Worm (Caenorhabditis elegans) whole organism, midembryonic: ENCODE results near the gene irld-33.

ENCODE experiments used
- T22C8.4 ChIP-seq: fragments of 200-800 bp; sonication (Bioruptor generic); IDR thresholded peaks from 2 replicates; pipeline ENCODE4 v1.3.6; 2022; ENCODE audit warnings: missing genetic modification characterization, missing compliant biosample characterization
- cog-1 ChIP-seq: sonication (generic microtip); optimal IDR thresholded peaks from 2 replicates; lab custom pipeline; 2016; ENCODE audit warnings: missing genetic modification characterization, missing compliant biosample characterization
- flt-1 ChIP-seq: fragments of 200-800 bp; sonication (Bioruptor generic); IDR thresholded peaks from 2 replicates; pipeline ENCODE4 v1.3.6; 2022; ENCODE audit warnings: missing genetic modification characterization, missing compliant biosample characterization
- klf-2 ChIP-seq: fragments of 200-800 bp; sonication (Bioruptor generic); conservative IDR thresholded peaks from 2 replicates; pipeline ENCODE4 v1.3.6; 2022; ENCODE audit warnings: missing genetic modification reagents, missing genetic modification characterization, missing compliant biosample characterization
- med-1 ChIP-seq: sonication (generic microtip); optimal IDR thresholded peaks from 2 replicates; lab custom pipeline; 2017; ENCODE audit warnings: missing genetic modification characterization, mild to moderate bottlenecking, missing compliant biosample characterization, antibody characterized with exemption, missing genetic modification reagents; ENCODE audit not compliant: insufficient read depth
- ref-1 ChIP-seq: fragments of 200-800 bp; sonication (Bioruptor generic); conservative IDR thresholded peaks from 2 replicates; pipeline ENCODE4 v1.3.6; 2022; ENCODE audit warnings: missing genetic modification reagents, missing genetic modification characterization, missing compliant biosample characterization
- tab-1 ChIP-seq: fragments of 200-800 bp; sonication (Bioruptor generic); IDR thresholded peaks from 2 replicates; pipeline ENCODE4 v1.3.6; 2022; ENCODE audit warnings: missing genetic modification characterization, missing compliant biosample characterization
- ztf-23 ChIP-seq: fragments of 200-800 bp; sonication (Bioruptor generic); IDR thresholded peaks from 2 replicates; pipeline ENCODE4 v1.3.6; 2022; ENCODE audit warnings: missing genetic modification reagents, missing genetic modification characterization, missing compliant biosample characterization
- ztf-29 ChIP-seq: fragments of 200-800 bp; sonication (Bioruptor generic); IDR thresholded peaks from 2 replicates; pipeline ENCODE4 v1.3.6; 2022; ENCODE audit warnings: missing genetic modification reagents, missing genetic modification characterization, missing compliant biosample characterization

Gene irld-33

DNA sequence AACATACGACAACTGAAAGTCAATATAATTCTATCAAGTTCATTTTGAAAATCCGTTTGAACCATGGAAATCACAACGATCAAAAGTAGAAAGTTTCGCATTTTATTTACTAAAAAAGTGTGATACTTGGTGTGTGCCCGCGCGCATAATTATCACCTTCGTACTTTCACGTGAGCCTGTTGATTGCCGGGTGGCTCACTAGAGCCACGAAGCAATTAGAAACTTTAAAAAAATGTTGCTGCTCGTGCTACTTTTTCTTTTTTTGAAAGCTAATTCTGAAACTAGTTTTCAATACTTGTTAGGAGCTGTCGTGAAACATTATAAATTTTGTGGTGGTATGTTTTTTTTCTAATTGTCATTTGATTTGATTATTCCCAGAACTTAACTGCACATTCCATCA lies at the start of gene irld-33, which contains the start of gene irld-9:
Gene irld-33, plus strand, starts transcription at position 209 of the 400 bp plus-strand sequence.
Gene irld-9, minus strand, starts transcription at position 101 of the 400 bp plus-strand sequence.
- TF ChIP-seq med-1 (GFP tag; lab: Kevin White, UChicago) (no peak), T22C8.4 (GFP tag; lab: Robert Waterston, UW) (no peak), ref-1 (no peak), klf-2 (GFP tag; lab: Robert Waterston, UW) (no peak), ztf-23 (no peak), cog-1 (tag; lab: Kevin White, UChicago) (no peak), flt-1 (no peak)

DNA sequence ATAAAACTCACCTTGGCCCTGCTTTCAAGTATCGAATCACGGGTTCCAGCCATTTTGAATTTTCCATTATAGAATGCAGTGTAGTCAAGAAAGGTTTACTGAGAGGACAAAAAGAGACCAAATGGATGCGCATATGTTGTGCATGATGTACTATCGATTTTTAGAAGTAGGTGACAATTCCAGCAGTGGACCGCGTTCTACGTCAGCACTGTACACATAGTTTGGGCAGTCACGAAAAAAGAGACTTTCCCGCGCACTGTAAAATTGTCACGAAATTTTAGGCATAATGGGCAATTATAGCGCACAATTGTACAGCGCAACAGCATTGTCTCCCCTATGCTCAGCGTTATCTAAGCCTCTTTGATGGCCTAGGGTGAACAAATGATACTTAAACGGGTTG lies 47.8 kb upstream of the irld-33 start, which contains the start of gene fbxc-22:
Gene fbxc-22, minus strand, starts transcription at position 101 of the 400 bp plus-strand sequence.
- no peak for TF ChIP-seq T22C8.4 (GFP tag; lab: Robert Waterston, UW)
- no peak for TF ChIP-seq ztf-29 (GFP tag; lab: Robert Waterston, UW)
- TF ChIP-seq ref-1, result no peak
- no peak for TF ChIP-seq tab-1 (GFP tag; lab: Robert Waterston, UW)
- no peak for TF ChIP-seq med-1 (GFP tag; lab: Kevin White, UChicago)
- no peak for TF ChIP-seq ztf-23
- TF ChIP-seq klf-2 (GFP tag; lab: Robert Waterston, UW), result no peak
- no peak for TF ChIP-seq flt-1

DNA sequence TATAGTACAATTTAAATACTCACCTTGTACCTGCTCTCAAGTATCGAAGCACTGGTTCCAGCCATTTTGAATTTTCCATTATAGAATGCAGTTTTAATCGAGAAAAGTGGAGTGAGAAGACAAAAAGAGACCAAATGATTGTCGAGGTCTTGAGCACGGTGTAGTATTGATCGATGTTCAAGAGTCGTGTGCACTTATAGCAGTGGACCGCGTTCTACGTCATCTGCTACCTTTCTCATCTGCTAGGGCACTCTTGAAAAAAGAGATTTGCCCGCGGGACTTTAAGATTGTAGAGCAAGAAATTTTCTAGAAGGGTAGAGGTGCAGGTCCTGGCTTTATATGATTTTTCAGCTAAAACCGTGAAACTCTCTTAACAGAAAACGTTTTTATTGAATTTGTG lies 46.0 kb upstream of the irld-33 start, which contains the start of gene fbxc-21:
Gene fbxc-21, minus strand, starts transcription at position 101 of the 400 bp plus-strand sequence.
- TF ChIP-seq klf-2 (GFP tag; lab: Robert Waterston, UW) (no peak), ref-1 (no peak), ztf-23 (no peak), ztf-29 (GFP tag; lab: Robert Waterston, UW) (no peak), tab-1 (GFP tag; lab: Robert Waterston, UW) (no peak), T22C8.4 (GFP tag; lab: Robert Waterston, UW) (no peak), flt-1 (no peak)

DNA sequence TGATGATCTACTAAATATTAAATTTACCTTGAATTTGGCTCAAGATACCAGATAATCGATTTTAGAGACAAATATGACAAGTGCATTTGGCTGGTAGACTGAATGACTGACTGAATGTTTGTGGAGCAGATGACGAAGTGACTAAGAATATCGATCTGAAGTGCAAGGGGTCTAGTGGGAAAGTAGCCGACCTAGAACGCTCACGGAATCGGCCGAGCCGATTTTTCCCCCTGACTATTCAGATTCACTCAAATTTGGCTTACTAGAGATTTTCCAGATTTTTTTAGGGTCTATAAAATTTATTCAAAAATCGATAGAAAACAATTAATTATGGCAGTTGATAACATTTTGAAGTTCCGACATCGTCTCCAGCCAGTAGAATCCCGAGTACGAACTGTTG lies 44.3 kb upstream of the irld-33 start, which contains the start of gene fbxc-26:
Gene fbxc-26, minus strand, starts transcription at position 101 of the 400 bp plus-strand sequence.
- TF ChIP-seq T22C8.4 (GFP tag; lab: Robert Waterston, UW), result no peak
- no peak for TF ChIP-seq klf-2 (GFP tag; lab: Robert Waterston, UW)
- TF ChIP-seq tab-1 (GFP tag; lab: Robert Waterston, UW), result no peak
- TF ChIP-seq ztf-23, result no peak
- no peak for TF ChIP-seq med-1 (GFP tag; lab: Kevin White, UChicago)
- no peak for TF ChIP-seq ref-1
- no peak for TF ChIP-seq cog-1 (tag; lab: Kevin White, UChicago)
- no peak for TF ChIP-seq flt-1
- TF ChIP-seq ztf-29 (GFP tag; lab: Robert Waterston, UW), result no peak

DNA sequence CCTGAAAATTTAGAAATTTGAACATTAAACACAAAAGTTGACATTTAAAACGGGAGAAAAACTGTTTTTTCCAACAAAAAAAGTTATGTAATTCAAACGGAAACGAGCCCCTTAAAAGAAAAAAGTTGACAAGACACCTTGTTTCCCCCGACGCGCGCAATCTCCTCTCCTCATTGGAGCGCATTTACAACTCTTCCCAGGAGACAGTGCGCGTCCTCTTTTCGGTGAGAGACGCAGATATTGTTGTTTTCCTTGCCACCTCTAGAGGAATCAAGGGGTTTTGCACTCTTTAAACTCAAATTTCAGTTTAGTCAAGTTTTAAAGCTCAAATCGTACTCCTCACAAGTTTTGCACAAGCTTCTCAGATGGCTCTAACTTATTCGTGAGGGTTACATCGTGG lies 43.0 kb upstream of the irld-33 start, which contains the start of gene F58E1.13:
Gene F58E1.13, minus strand, starts transcription at position 12 of the 400 bp plus-strand sequence.
- TF ChIP-seq tab-1 (GFP tag; lab: Robert Waterston, UW) (no peak), flt-1 (no peak), med-1 (GFP tag; lab: Kevin White, UChicago) (no peak), ztf-29 (GFP tag; lab: Robert Waterston, UW) (no peak), ref-1 (no peak), T22C8.4 (GFP tag; lab: Robert Waterston, UW) (no peak), ztf-23 (no peak), cog-1 (tag; lab: Kevin White, UChicago) (no peak), klf-2 (GFP tag; lab: Robert Waterston, UW) (no peak)

DNA sequence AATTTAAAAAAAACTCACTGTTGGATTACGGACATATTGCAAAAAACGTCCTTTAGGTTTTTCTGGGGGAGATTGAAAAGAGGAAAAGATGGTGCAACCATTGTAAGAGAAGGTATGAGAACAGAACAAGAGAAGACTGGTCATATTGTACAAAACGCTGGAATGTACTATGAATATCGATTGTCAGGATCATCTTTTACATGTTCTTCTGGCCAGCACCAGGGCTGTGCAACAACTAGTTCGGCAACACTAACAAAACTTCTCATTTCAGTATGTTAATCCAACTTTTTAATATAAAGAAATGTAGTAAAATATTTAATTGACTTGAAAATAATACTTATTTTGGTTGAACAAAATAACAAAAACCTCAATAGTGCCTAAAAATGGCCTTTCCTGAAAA lies 35.5 kb upstream of the irld-33 start, which contains the start of gene fbxb-47:
Gene fbxb-47, minus strand, starts transcription at position 101 of the 400 bp plus-strand sequence.
- TF ChIP-seq cog-1 (tag; lab: Kevin White, UChicago), result no peak
- no peak for TF ChIP-seq med-1 (GFP tag; lab: Kevin White, UChicago)
- no peak for TF ChIP-seq T22C8.4 (GFP tag; lab: Robert Waterston, UW)
- TF ChIP-seq ztf-23, result no peak
- TF ChIP-seq flt-1, result no peak
- TF ChIP-seq tab-1 (GFP tag; lab: Robert Waterston, UW), result no peak
- TF ChIP-seq ztf-29 (GFP tag; lab: Robert Waterston, UW), result no peak
- TF ChIP-seq ref-1, result no peak

DNA sequence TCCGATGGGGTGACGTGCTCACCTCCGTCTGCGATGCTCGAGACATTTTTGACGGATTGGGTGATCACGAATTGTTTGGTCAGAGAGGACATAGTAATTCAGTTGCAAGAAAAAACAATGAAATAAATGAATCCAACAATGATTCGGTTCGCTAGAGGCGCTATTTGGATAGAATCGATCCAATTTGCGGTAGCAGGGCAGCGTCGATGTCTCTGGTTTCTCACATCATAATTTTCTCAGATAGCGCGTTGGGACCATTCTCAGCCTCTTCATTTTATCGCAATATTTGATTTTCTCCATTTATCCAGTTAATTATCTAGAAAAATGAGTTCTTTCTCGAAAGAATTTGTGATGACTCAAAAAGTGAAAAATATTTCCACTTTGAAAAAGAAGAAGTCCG lies 32.5 kb upstream of the irld-33 start, which contains the start of gene sdz-18:
Gene sdz-18, minus strand, starts transcription at position 101 of the 400 bp plus-strand sequence.
- no peak for TF ChIP-seq ztf-23
- TF ChIP-seq ztf-29 (GFP tag; lab: Robert Waterston, UW), result no peak
- no peak for TF ChIP-seq klf-2 (GFP tag; lab: Robert Waterston, UW)
- TF ChIP-seq flt-1, result no peak
- no peak for TF ChIP-seq med-1 (GFP tag; lab: Kevin White, UChicago)
- no peak for TF ChIP-seq cog-1 (tag; lab: Kevin White, UChicago)
- TF ChIP-seq tab-1 (GFP tag; lab: Robert Waterston, UW), result no peak
- no peak for TF ChIP-seq ref-1
- no peak for TF ChIP-seq T22C8.4 (GFP tag; lab: Robert Waterston, UW)

DNA sequence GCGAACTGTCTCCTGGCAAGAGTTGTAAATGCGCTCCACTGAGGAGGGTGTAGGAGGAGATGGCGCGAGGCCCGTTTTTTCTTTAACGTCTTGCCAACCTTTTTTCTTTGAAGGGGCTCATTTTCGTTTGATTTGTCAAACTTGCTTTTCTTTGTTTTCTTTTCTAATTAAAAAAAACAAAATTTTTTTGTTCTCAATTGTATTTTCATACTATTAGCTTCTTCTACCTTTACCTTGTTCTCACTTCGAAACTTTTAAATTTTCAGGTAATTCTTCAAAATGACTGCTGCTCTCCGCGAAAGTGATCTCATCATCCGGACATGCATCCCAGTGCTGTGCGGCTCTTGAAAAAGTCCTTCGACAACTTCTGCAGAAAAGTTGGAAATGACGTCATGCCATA lies 28.9 kb upstream of the irld-33 start, which contains the start of gene fbxa-184:
Gene fbxa-184, plus strand, starts transcription at position 301 of the 400 bp plus-strand sequence.
- no peak for TF ChIP-seq med-1 (GFP tag; lab: Kevin White, UChicago)
- TF ChIP-seq ztf-23, result no peak
- TF ChIP-seq flt-1, result no peak
- no peak for TF ChIP-seq ztf-29 (GFP tag; lab: Robert Waterston, UW)
- TF ChIP-seq tab-1 (GFP tag; lab: Robert Waterston, UW), result no peak
- TF ChIP-seq klf-2 (GFP tag; lab: Robert Waterston, UW), result no peak
- no peak for TF ChIP-seq ref-1
- TF ChIP-seq cog-1 (tag; lab: Kevin White, UChicago), result no peak
- no peak for TF ChIP-seq T22C8.4 (GFP tag; lab: Robert Waterston, UW)

DNA sequence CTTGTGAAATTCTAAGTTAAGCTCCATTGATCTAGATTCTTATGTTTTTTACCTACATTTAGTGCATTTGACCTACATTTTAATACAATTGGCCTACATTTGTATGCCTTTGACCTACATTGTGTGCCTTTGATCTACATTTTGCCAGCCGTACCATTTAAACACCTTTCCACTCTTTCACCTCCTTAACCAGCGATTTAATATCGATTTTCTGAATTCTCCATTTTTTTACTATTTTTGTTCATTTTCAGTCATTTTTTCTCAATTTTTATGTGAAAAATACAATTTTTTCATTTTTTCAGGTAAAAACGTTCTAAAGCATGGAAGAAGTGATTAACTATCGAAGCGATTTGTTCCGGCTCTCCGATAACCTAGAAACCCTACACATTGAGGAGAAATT lies 25.9 kb upstream of the irld-33 start, which contains the start of gene btb-7:
Gene btb-7, plus strand, starts transcription at position 301 of the 400 bp plus-strand sequence.
- no peak for TF ChIP-seq ztf-23
- no peak for TF ChIP-seq cog-1 (tag; lab: Kevin White, UChicago)
- no peak for TF ChIP-seq tab-1 (GFP tag; lab: Robert Waterston, UW)
- TF ChIP-seq klf-2 (GFP tag; lab: Robert Waterston, UW), result no peak
- TF ChIP-seq ref-1, result no peak
